Worm (Caenorhabditis elegans) whole organism, early embryonic: Measurements from ENCODE around the gene ugt-30.

Source experiments
- B0310.2 ChIP-seq: sonication (generic microtip); optimal IDR thresholded peaks from 2 replicates; lab custom pipeline; 2016; ENCODE audit warnings: mild to moderate bottlenecking, missing genetic modification characterization, missing compliant biosample characterization
- F13C5.2 ChIP-seq: sonication (generic microtip); optimal IDR thresholded peaks from 2 replicates; lab custom pipeline; 2017; ENCODE audit warnings: mild to moderate bottlenecking, missing genetic modification characterization, inconsistent platforms, missing compliant biosample characterization
- ama-1 ChIP-seq: fragments of 150-350 bp; optimal IDR thresholded peaks from 2 replicates; lab custom pipeline; 2014
- ets-7 ChIP-seq: sonication (generic microtip); optimal IDR thresholded peaks from 2 replicates; lab custom pipeline; 2016; ENCODE audit warnings: missing genotype, missing genetic modification characterization, missing compliant biosample characterization
- scrt-1 ChIP-seq: fragments of 200-800 bp; sonication (Bioruptor generic); IDR thresholded peaks from 2 replicates; pipeline ENCODE4 v1.3.6; 2022; ENCODE audit warnings: missing genetic modification characterization, missing compliant biosample characterization
- sea-1 ChIP-seq: fragments of 200-800 bp; sonication (Bioruptor generic); conservative IDR thresholded peaks from 2 replicates; pipeline ENCODE4 v1.3.6; 2022; ENCODE audit warnings: missing genetic modification characterization, missing compliant biosample characterization

ce11 chrV:15085335-15085800 is 39.7 kb downstream of the ugt-30 start, which contains the start of the genes ahsa-1 and C01G10.7:
- TF ChIP-seq ama-1 (no peak), scrt-1 (GFP tag; lab: Robert Waterston, UW) (no peak), ets-7 (peak; percentile 16), sea-1 (no peak), B0310.2 (tag; lab: Kevin White, UChicago) (no peak), F13C5.2 (peak; percentile 64)
